Worm (Caenorhabditis elegans) whole organism, late embryonic: ENCODE results near the gene C02E7.10.

Source experiments
- C38D4.7 ChIP-seq: fragments of 200-800 bp; sonication (Bioruptor generic); optimal IDR thresholded peaks from 2 replicates; lab custom pipeline; 2018; ENCODE audit warnings: mild to moderate bottlenecking, missing genetic modification characterization, moderate library complexity, missing compliant biosample characterization
- ahr-1 ChIP-seq: sonication (generic microtip); optimal IDR thresholded peaks from 2 replicates; lab custom pipeline; 2016; ENCODE audit warnings: missing genetic modification characterization, missing compliant biosample characterization
- ceh-14 ChIP-seq: sonication (generic microtip); optimal IDR thresholded peaks from 2 replicates; lab custom pipeline; 2016; ENCODE audit warnings: missing genotype, missing genetic modification characterization, missing compliant biosample characterization
- ceh-2 ChIP-seq: sonication (generic microtip); optimal IDR thresholded peaks from 2 replicates; lab custom pipeline; 2016; ENCODE audit warnings: missing genotype, missing genetic modification characterization, missing compliant biosample characterization
- ceh-22 ChIP-seq: sonication (generic microtip); optimal IDR thresholded peaks from 2 replicates; lab custom pipeline; 2017; ENCODE audit warnings: missing biosample characterization, missing genetic modification characterization
- ceh-24 ChIP-seq: sonication (generic microtip); optimal IDR thresholded peaks from 2 replicates; lab custom pipeline; 2016; ENCODE audit warnings: mild to moderate bottlenecking, missing genetic modification characterization, missing compliant biosample characterization
- ceh-31 ChIP-seq: sonication (generic microtip); optimal IDR thresholded peaks from 2 replicates; lab custom pipeline; 2016; ENCODE audit warnings: missing genetic modification characterization, missing compliant biosample characterization
- ceh-34 ChIP-seq: sonication (generic microtip); optimal IDR thresholded peaks from 2 replicates; lab custom pipeline; 2016; ENCODE audit warnings: mild to moderate bottlenecking, missing genetic modification characterization, missing compliant biosample characterization
- ceh-48 ChIP-seq: sonication (generic microtip); optimal IDR thresholded peaks from 2 replicates; lab custom pipeline; 2016; ENCODE audit warnings: missing genetic modification characterization, inconsistent platforms, missing compliant biosample characterization
- ceh-6 ChIP-seq: fragments of 200-800 bp; sonication (Bioruptor generic); optimal IDR thresholded peaks from 2 replicates; lab custom pipeline; 2018; ENCODE audit warnings: mild to moderate bottlenecking, missing genetic modification characterization, missing compliant biosample characterization
- che-1 ChIP-seq: sonication (generic microtip); optimal IDR thresholded peaks from 2 replicates; lab custom pipeline; 2016; ENCODE audit warnings: mild to moderate bottlenecking, missing genetic modification characterization, missing compliant biosample characterization
- dmd-4 ChIP-seq: sonication (generic microtip); optimal IDR thresholded peaks from 2 replicates; lab custom pipeline; 2016; ENCODE audit warnings: borderline replicate concordance, missing genetic modification characterization, missing compliant biosample characterization
- eyg-1 ChIP-seq: sonication (generic microtip); optimal IDR thresholded peaks from 2 replicates; lab custom pipeline; 2016; ENCODE audit warnings: missing genotype, missing genetic modification characterization, missing compliant biosample characterization
- fax-1 ChIP-seq: sonication (generic microtip); optimal IDR thresholded peaks from 2 replicates; lab custom pipeline; 2016; ENCODE audit warnings: missing genotype, missing genetic modification characterization, missing compliant biosample characterization
- fkh-10 ChIP-seq: fragments of 150-350 bp; optimal IDR thresholded peaks from 2 replicates; lab custom pipeline; 2014; ENCODE audit warnings: missing biosample characterization, missing genetic modification reagents, missing genetic modification characterization
- hlh-13 ChIP-seq: fragments of 200-800 bp; sonication (Bioruptor generic); optimal IDR thresholded peaks from 2 replicates; lab custom pipeline; 2018; ENCODE audit warnings: mild to moderate bottlenecking, missing genetic modification characterization, missing compliant biosample characterization
- hlh-15 ChIP-seq: sonication (generic microtip); optimal IDR thresholded peaks from 2 replicates; lab custom pipeline; 2016; ENCODE audit warnings: missing genetic modification characterization, missing compliant biosample characterization
- hlh-30 ChIP-seq: sonication (generic microtip); optimal IDR thresholded peaks from 2 replicates; lab custom pipeline; 2017; ENCODE audit warnings: antibody characterized with exemption, missing genetic modification characterization, missing compliant biosample characterization; ENCODE audit not compliant: insufficient read depth
- hlh-6 ChIP-seq: sonication (generic microtip); optimal IDR thresholded peaks from 2 replicates; lab custom pipeline; 2016; ENCODE audit warnings: missing genotype, missing genetic modification characterization, missing compliant biosample characterization
- hlh-8 ChIP-seq: sonication (generic microtip); optimal IDR thresholded peaks from 2 replicates; lab custom pipeline; 2016; ENCODE audit warnings: missing genotype, missing genetic modification characterization, missing compliant biosample characterization
- nhr-232 ChIP-seq: sonication (generic microtip); optimal IDR thresholded peaks from 2 replicates; lab custom pipeline; 2016; ENCODE audit warnings: missing genetic modification characterization, missing compliant biosample characterization
- npax-4 ChIP-seq: sonication (generic microtip); optimal IDR thresholded peaks from 2 replicates; lab custom pipeline; 2016; ENCODE audit warnings: missing genetic modification characterization, missing compliant biosample characterization
- pag-3 ChIP-seq: sonication (generic microtip); optimal IDR thresholded peaks from 2 replicates; lab custom pipeline; 2016; ENCODE audit warnings: missing compliant biosample characterization, missing genetic modification characterization, borderline replicate concordance
- pat-9 ChIP-seq: fragments of 200-800 bp; sonication (Bioruptor generic); optimal IDR thresholded peaks from 2 replicates; lab custom pipeline; 2018; ENCODE audit warnings: mild to moderate bottlenecking, missing genetic modification characterization, moderate library complexity, missing compliant biosample characterization
- pax-1 ChIP-seq: fragments of 150-350 bp; optimal IDR thresholded peaks from 2 replicates; lab custom pipeline; 2014; ENCODE audit warnings: missing biosample characterization, missing genetic modification characterization
- pha-2 ChIP-seq: sonication (generic microtip); optimal IDR thresholded peaks from 2 replicates; lab custom pipeline; 2017; ENCODE audit warnings: mild to moderate bottlenecking, missing genetic modification characterization, missing compliant biosample characterization
- pqm-1 ChIP-seq: sonication (generic microtip); optimal IDR thresholded peaks from 2 replicates; lab custom pipeline; 2016; ENCODE audit warnings: missing genetic modification characterization, missing compliant biosample characterization
- pros-1 ChIP-seq: fragments of 150-350 bp; optimal IDR thresholded peaks from 2 replicates; lab custom pipeline; 2014; ENCODE audit warnings: missing biosample characterization, missing genetic modification reagents, missing genetic modification characterization
- ref-2 ChIP-seq: sonication (generic microtip); optimal IDR thresholded peaks from 2 replicates; lab custom pipeline; 2016; ENCODE audit warnings: missing genetic modification characterization, missing compliant biosample characterization
- rnt-1 ChIP-seq: sonication (generic microtip); optimal IDR thresholded peaks from 2 replicates; lab custom pipeline; 2016; ENCODE audit warnings: missing genetic modification characterization, missing compliant biosample characterization
- sdc-2 ChIP-seq: sonication (generic microtip); optimal IDR thresholded peaks from 2 replicates; lab custom pipeline; 2016; ENCODE audit warnings: missing genotype, missing genetic modification characterization, missing compliant biosample characterization
- sox-2 ChIP-seq: fragments of 200-800 bp; sonication (Bioruptor generic); IDR thresholded peaks from 2 replicates; pipeline ENCODE4 v1.3.6; 2022; ENCODE audit warnings: missing genetic modification reagents, missing genetic modification characterization, missing compliant biosample characterization
- sox-4 ChIP-seq: sonication (generic microtip); optimal IDR thresholded peaks from 2 replicates; lab custom pipeline; 2017; ENCODE audit warnings: mild to moderate bottlenecking, missing genetic modification characterization, inconsistent platforms, missing compliant biosample characterization
- tbx-2 ChIP-seq: sonication (generic microtip); optimal IDR thresholded peaks from 2 replicates; lab custom pipeline; 2016; ENCODE audit warnings: missing genetic modification characterization, missing compliant biosample characterization
- ttx-3 ChIP-seq: sonication (generic microtip); optimal IDR thresholded peaks from 2 replicates; lab custom pipeline; 2016; ENCODE audit warnings: missing genetic modification reagents, missing genetic modification characterization, missing compliant biosample characterization
- unc-42 ChIP-seq: sonication (generic microtip); optimal IDR thresholded peaks from 2 replicates; lab custom pipeline; 2016; ENCODE audit warnings: missing genotype, missing genetic modification characterization, missing compliant biosample characterization
- unc-86 ChIP-seq: sonication (generic microtip); optimal IDR thresholded peaks from 2 replicates; lab custom pipeline; 2016; ENCODE audit warnings: missing genetic modification characterization, missing compliant biosample characterization
- ztf-16 ChIP-seq: sonication (generic microtip); optimal IDR thresholded peaks from 2 replicates; lab custom pipeline; 2017; ENCODE audit warnings: missing genetic modification characterization, missing compliant biosample characterization

The C02E7.10 gene

ce11 chrV:4974677-4975076 lies 41.8 kb upstream of the C02E7.10 start, which contains the start of gene srsx-10:
Gene srsx-10, minus strand, starts transcription at chrV:4974777.
- no peak for TF ChIP-seq ceh-14
- TF ChIP-seq unc-86 (tag; lab: Kevin White, UChicago), result no peak
- TF ChIP-seq hlh-13 (GFP tag; lab: Kevin White, UChicago), result no peak
- TF ChIP-seq fax-1 (tag; lab: Kevin White, UChicago), result no peak
- no peak for TF ChIP-seq sox-4 (tag; lab: Kevin White, UChicago)
- no peak for TF ChIP-seq pqm-1 (tag; lab: Kevin White, UChicago)
- TF ChIP-seq dmd-4 (tag; lab: Kevin White, UChicago), result no peak
- no peak for TF ChIP-seq pha-2
- no peak for TF ChIP-seq eyg-1 (tag; lab: Kevin White, UChicago)
- TF ChIP-seq fkh-10, result no peak
- no peak for TF ChIP-seq pag-3

ce11 chrV:4972943-4973342 lies 40.1 kb upstream of the C02E7.10 start, which contains the start of gene srsx-9:
Gene srsx-9, minus strand, starts transcription at chrV:4973043.
- TF ChIP-seq pat-9 (tag; lab: Kevin White, UChicago) (no peak), npax-4 (no peak), hlh-15 (tag; lab: Kevin White, UChicago) (no peak), ahr-1 (tag; lab: Kevin White, UChicago) (no peak), ceh-34 (tag; lab: Kevin White, UChicago) (no peak), ztf-16 (tag; lab: Kevin White, UChicago) (no peak), C38D4.7 (GFP tag; lab: Kevin White, UChicago) (no peak), che-1 (tag; lab: Kevin White, UChicago) (no peak)

- TF ChIP-seq ceh-22 (tag; lab: Kevin White, UChicago) (no peak), sox-2 (no peak), fax-1 (tag; lab: Kevin White, UChicago) (no peak), ceh-34 (tag; lab: Kevin White, UChicago) (no peak), unc-42 (tag; lab: Kevin White, UChicago) (no peak), sdc-2 (no peak), ceh-6 (GFP tag; lab: Kevin White, UChicago) (no peak), npax-4 (no peak), pax-1 (tag; lab: Kevin White, UChicago) (no peak), pqm-1 (tag; lab: Kevin White, UChicago) (no peak), hlh-13 (GFP tag; lab: Kevin White, UChicago) (no peak), ahr-1 (tag; lab: Kevin White, UChicago) (no peak), ceh-2 (tag; lab: Kevin White, UChicago) (no peak)
- TF ChIP-seq, all 69 proteins: peak for 0
Observed at ce11 chrV:4969503-4969902, 36.7 kb upstream of the C02E7.10 start.

ce11 chrV:4968775-4969174 lies 35.9 kb upstream of the C02E7.10 start:
- TF ChIP-seq ceh-31 (tag; lab: Kevin White, UChicago) (no peak), pros-1 (tag; lab: Kevin White, UChicago) (no peak), ceh-14 (no peak), hlh-8 (no peak), ttx-3 (no peak), rnt-1 (tag; lab: Kevin White, UChicago) (no peak), ceh-6 (GFP tag; lab: Kevin White, UChicago) (no peak), sox-4 (tag; lab: Kevin White, UChicago) (no peak), C38D4.7 (GFP tag; lab: Kevin White, UChicago) (no peak), ceh-34 (tag; lab: Kevin White, UChicago) (no peak), tbx-2 (tag; lab: Kevin White, UChicago) (no peak), ceh-24 (no peak)

ce11 chrV:4967238-4967637 lies 34.4 kb upstream of the C02E7.10 start:
- TF ChIP-seq hlh-30 (tag; lab: Kevin White, UChicago), result peak; percentile 50
- TF ChIP-seq ceh-31 (tag; lab: Kevin White, UChicago), result peak; percentile 78
- TF ChIP-seq tbx-2 (tag; lab: Kevin White, UChicago), result peak; percentile 2
- peak; percentile 28; the same call in 1 of the 2 replicates for TF ChIP-seq sox-2
- TF ChIP-seq ceh-6 (GFP tag; lab: Kevin White, UChicago), result no peak
- TF ChIP-seq nhr-232 (tag; lab: Kevin White, UChicago), result no peak
- no peak for TF ChIP-seq hlh-6
- TF ChIP-seq ahr-1 (tag; lab: Kevin White, UChicago), result no peak
- no peak for TF ChIP-seq che-1 (tag; lab: Kevin White, UChicago)
- peak; percentile 97 for TF ChIP-seq unc-42 (tag; lab: Kevin White, UChicago)
- peak; percentile 27 for TF ChIP-seq ref-2 (tag; lab: Kevin White, UChicago)
- no peak for TF ChIP-seq ceh-48
- TF ChIP-seq, all 69 proteins: peak for 6
